Fruit fly (Drosophila melanogaster): ENCODE results near the gene CD98hc.

Gene CD98hc

dm6 chr3R:7978379-7979009 lies at the start of gene CD98hc, which contains the start of gene Os-C:
Gene CD98hc, minus strand, starts transcription at chr3R:7978428.
Gene Os-C, plus strand, starts transcription at chr3R:7978959.
- no peak for TF ChIP-seq CG8478 (optimal IDR thresholded peaks at IDR 0.05)
- TF ChIP-seq CTCF (optimal IDR thresholded peaks at IDR 0.05), result no peak

dm6 chr3R:8027203-8027688 lies 49.0 kb upstream of the CD98hc start:
- TF ChIP-seq CG8478 (optimal IDR thresholded peaks at IDR 0.05), result no peak
- TF ChIP-seq CTCF (optimal IDR thresholded peaks at IDR 0.05), result no peak

dm6 chr3R:8026515-8026914 lies 48.3 kb upstream of the CD98hc start:
- no peak for TF ChIP-seq CG8478 (optimal IDR thresholded peaks at IDR 0.05)

- TF ChIP-seq CTCF (optimal IDR thresholded peaks at IDR 0.05), result no peak
- TF ChIP-seq CG8478 (optimal IDR thresholded peaks at IDR 0.05), result no peak
These were observed 35.1 kb upstream of the CD98hc start, which contains the start of the genes CG10435 and Pbp95 for dm6 chr3R:8013121-8014009. Gene CG10435, minus strand, starts transcription at chr3R:8013201. Gene Pbp95, plus strand, starts transcription at chr3R:8013791.

dm6 chr3R:8009080-8009620 lies 30.9 kb upstream of the CD98hc start, which contains the start of the genes CG11052 and CG3223:
Gene CG11052, minus strand, starts transcription at chr3R:8009297.
Gene CG3223, plus strand, starts transcription at chr3R:8009400.
- TF ChIP-seq CG8478 (optimal IDR thresholded peaks at IDR 0.05), result no peak
- TF ChIP-seq CTCF (optimal IDR thresholded peaks at IDR 0.05), result no peak

- TF ChIP-seq CTCF (optimal IDR thresholded peaks at IDR 0.05) (no peak), CG8478 (optimal IDR thresholded peaks at IDR 0.05) (no peak)
These were observed 29.5 kb upstream of the CD98hc start, which contains the start of gene CG2767 for dm6 chr3R:8007595-8008255. Gene CG2767, minus strand, starts transcription at chr3R:8008110.

- no peak for TF ChIP-seq CG8478 (optimal IDR thresholded peaks at IDR 0.05)
- no peak for TF ChIP-seq CTCF (optimal IDR thresholded peaks at IDR 0.05)
These were observed 22.9 kb upstream of the CD98hc start, which contains the start of the genes Kmn2 and CG2698 for dm6 chr3R:8001074-8001669. Gene Kmn2, minus strand, starts transcription at chr3R:8001309. Gene CG2698, plus strand, starts transcription at chr3R:8001562.

- TF ChIP-seq CG8478 (optimal IDR thresholded peaks at IDR 0.05) (no peak), CTCF (optimal IDR thresholded peaks at IDR 0.05) (no peak)
These were observed 21.4 kb upstream of the CD98hc start, which contains the start of gene PIG-H for dm6 chr3R:7999530-8000116. Gene PIG-H, plus strand, starts transcription at chr3R:7999832.

- TF ChIP-seq CTCF (optimal IDR thresholded peaks at IDR 0.05) (no peak), CG8478 (optimal IDR thresholded peaks at IDR 0.05) (no peak)
These were observed 20.6 kb upstream of the CD98hc start for dm6 chr3R:7998778-7999177.

dm6 chr3R:7995722-7996121 lies 17.5 kb upstream of the CD98hc start, which contains the start of gene Elovl7:
Gene Elovl7, minus strand, starts transcription at chr3R:7995852.
- TF ChIP-seq CTCF (optimal IDR thresholded peaks at IDR 0.05), result no peak

- no peak for TF ChIP-seq CTCF (optimal IDR thresholded peaks at IDR 0.05)
- no peak for TF ChIP-seq CG8478 (optimal IDR thresholded peaks at IDR 0.05)
These were observed 16.4 kb upstream of the CD98hc start for dm6 chr3R:7994629-7995028.

dm6 chr3R:7993506-7993905 lies 15.3 kb upstream of the CD98hc start:
- TF ChIP-seq CG8478 (optimal IDR thresholded peaks at IDR 0.05) (no peak), CTCF (optimal IDR thresholded peaks at IDR 0.05) (no peak)

- TF ChIP-seq CTCF (optimal IDR thresholded peaks at IDR 0.05), result no peak
- no peak for TF ChIP-seq CG8478 (optimal IDR thresholded peaks at IDR 0.05)
These were observed 13.9 kb upstream of the CD98hc start for dm6 chr3R:7992100-7992499.

- TF ChIP-seq CG8478 (optimal IDR thresholded peaks at IDR 0.05), result no peak
- no peak for TF ChIP-seq CTCF (optimal IDR thresholded peaks at IDR 0.05)
These were observed 13.2 kb upstream of the CD98hc start for dm6 chr3R:7991446-7991845.

Measured in S2 (cell line).